Worm (Caenorhabditis elegans) whole organism, late embryonic: ENCODE measurements around the gene C25G6.4.

Experiments
- F13H6.1 ChIP-seq: sonication (generic microtip); optimal IDR thresholded peaks from 2 replicates; lab custom pipeline; 2016; ENCODE audit warnings: missing genetic modification characterization, missing compliant biosample characterization
- ama-1 ChIP-seq: fragments of 150-350 bp; optimal IDR thresholded peaks from 2 replicates; lab custom pipeline; 2014
- pat-9 ChIP-seq: fragments of 200-800 bp; sonication (Bioruptor generic); optimal IDR thresholded peaks from 2 replicates; lab custom pipeline; 2018; ENCODE audit warnings: mild to moderate bottlenecking, missing genetic modification characterization, moderate library complexity, missing compliant biosample characterization
- pax-1 ChIP-seq: fragments of 150-350 bp; optimal IDR thresholded peaks from 2 replicates; lab custom pipeline; 2014; ENCODE audit warnings: missing biosample characterization, missing genetic modification characterization
- pha-2 ChIP-seq: sonication (generic microtip); optimal IDR thresholded peaks from 2 replicates; lab custom pipeline; 2017; ENCODE audit warnings: mild to moderate bottlenecking, missing genetic modification characterization, missing compliant biosample characterization
- syd-9 ChIP-seq: sonication (generic microtip); optimal IDR thresholded peaks from 2 replicates; lab custom pipeline; 2016; ENCODE audit warnings: mild to moderate bottlenecking, missing genetic modification characterization, moderate library complexity, missing compliant biosample characterization
- tbx-2 ChIP-seq: sonication (generic microtip); optimal IDR thresholded peaks from 2 replicates; lab custom pipeline; 2016; ENCODE audit warnings: missing genetic modification characterization, missing compliant biosample characterization

DNA sequence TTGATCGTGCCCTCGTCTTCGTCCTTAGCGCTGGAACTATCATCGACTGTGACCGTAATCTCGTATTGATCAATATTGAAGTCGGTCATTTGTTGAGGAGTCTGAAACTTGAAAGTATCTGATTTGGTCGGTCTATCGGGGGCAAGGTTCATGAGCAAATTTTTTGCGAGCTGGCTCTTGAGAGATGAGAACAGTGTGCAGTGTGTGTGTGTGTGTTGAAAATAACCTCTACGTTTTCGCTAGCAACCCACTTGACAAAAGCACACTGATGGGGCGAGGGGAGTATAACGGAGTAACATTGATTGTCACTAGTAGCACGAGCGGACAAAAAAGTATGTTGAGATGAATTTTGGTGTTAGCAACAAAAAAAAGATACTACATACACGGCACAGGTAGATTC, 10.8 kb downstream of the C25G6.4 start, which contains the start of gene C25G6.3:
- TF ChIP-seq pha-2 (no peak), tbx-2 (tag; lab: Kevin White, UChicago) (no peak), pat-9 (no peak), F13H6.1 (tag; lab: Kevin White, UChicago) (no peak), ama-1 (lab: Kevin White, UChicago) (no peak), syd-9 (tag; lab: Kevin White, UChicago) (no peak), pax-1 (tag; lab: Kevin White, UChicago) (no peak)
